Fruit fly (Drosophila melanogaster): ENCODE results near the gene Cpr65Ax2.

Gene Cpr65Ax2

DNA sequence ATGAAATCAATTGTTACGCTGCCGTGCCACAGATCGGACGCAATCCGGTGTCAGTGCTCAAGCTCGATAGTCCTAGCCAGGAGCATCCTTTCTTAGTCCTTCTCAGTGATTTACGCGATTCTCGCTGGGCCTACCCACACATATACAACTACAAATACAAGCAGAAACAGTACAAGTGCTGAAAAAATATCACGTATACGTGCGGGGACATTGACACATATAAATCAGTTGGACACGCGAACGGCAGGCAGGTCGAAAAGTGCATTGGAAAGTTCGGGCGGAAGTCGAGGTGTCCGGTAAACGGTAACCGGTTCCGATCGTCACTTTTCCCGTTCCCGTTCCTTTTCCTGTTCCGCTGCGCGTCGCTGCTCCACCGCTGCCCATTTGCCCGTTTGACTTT, 39.2 kb downstream of the Cpr65Ax2 start:
- TF ChIP-seq Lpt (GFP tag; optimal IDR thresholded peaks at IDR 0.05) (no peak), svp (GFP tag) (no peak), Blimp-1 (GFP tag; optimal IDR thresholded peaks at IDR 0.05) (no peak), CG16779 (tag; optimal IDR thresholded peaks at IDR 0.05) (no peak)

DNA sequence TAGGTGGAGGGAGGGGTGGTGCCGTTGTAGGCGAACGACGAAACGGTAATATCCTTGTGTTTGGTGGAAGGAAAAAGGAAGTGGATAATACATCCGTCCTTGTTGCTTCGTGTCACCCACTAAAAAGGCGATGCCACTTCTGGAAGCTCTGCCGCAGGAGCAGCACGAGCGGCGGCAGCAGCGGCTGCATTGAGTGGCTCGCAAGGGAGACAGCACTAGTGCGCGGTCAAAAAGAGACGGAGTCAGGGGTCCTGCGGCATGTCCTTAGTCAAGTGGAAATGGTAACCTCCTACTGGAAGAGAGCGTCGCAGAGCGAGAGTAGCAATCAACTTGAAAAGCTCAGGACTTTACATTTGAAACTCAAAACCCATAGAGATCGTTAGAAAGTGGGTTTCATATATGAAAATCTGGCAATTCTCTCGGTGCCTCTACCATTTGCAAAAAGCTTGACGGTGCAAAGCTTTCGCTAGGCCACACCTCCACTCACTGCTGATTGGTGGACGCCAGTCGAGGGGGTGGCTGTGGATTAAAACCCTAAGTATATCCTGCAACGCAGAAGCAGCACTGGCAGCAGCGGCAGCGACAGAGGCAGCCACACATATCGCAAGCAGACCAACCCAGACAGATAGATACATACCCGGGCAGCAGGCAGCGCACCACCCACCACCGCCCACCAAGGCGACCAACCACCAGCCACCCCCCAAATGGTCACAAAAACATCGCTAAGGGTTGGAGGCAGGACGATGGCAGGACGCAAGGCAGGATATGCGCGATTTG, 39.8 kb downstream of the Cpr65Ax2 start:
- TF ChIP-seq CG9139 (GFP tag; optimal IDR thresholded peaks at IDR 0.05): no peak
- TF ChIP-seq Sox15 (GFP tag; optimal IDR thresholded peaks at IDR 0.05): no peak
- TF ChIP-seq OdsH (GFP tag; optimal IDR thresholded peaks at IDR 0.05): no peak
- no peak for TF ChIP-seq Hr39 (GFP tag; optimal IDR thresholded peaks at IDR 0.05)
- no peak for TF ChIP-seq CG16779 (tag; optimal IDR thresholded peaks at IDR 0.05)
- no peak for TF ChIP-seq dsx (GFP tag; optimal IDR thresholded peaks at IDR 0.05; ENCODE audit: poor library complexity, severe bottlenecking)
- no peak for TF ChIP-seq Gug (GFP tag; IDR thresholded peaks at IDR 0.05)
- TF ChIP-seq CG8319 (GFP tag; optimal IDR thresholded peaks at IDR 0.05): no peak
- TF ChIP-seq topi (GFP tag; optimal IDR thresholded peaks at IDR 0.05): no peak
- TF ChIP-seq CG32006 (GFP tag; optimal IDR thresholded peaks at IDR 0.05): no peak
- TF ChIP-seq spab (GFP tag; optimal IDR thresholded peaks at IDR 0.05): no peak
- TF ChIP-seq Hr4 (GFP tag; optimal IDR thresholded peaks at IDR 0.05): no peak
- no peak for TF ChIP-seq Ets21C (GFP tag; optimal IDR thresholded peaks at IDR 0.05)
- no peak for TF ChIP-seq CG8632 (GFP tag; optimal IDR thresholded peaks at IDR 0.05)
- TF ChIP-seq CG31627 (GFP tag; optimal IDR thresholded peaks at IDR 0.05): no peak
- no peak for TF ChIP-seq Lpt (GFP tag; optimal IDR thresholded peaks at IDR 0.05)
- TF ChIP-seq Eip75B (GFP tag; optimal IDR thresholded peaks at IDR 0.05): no peak
- no peak for TF ChIP-seq Sox14 (GFP tag; optimal IDR thresholded peaks at IDR 0.05)
- no peak for TF ChIP-seq eg (GFP tag; IDR thresholded peaks at IDR 0.05)
- no peak for TF ChIP-seq CG34406 (GFP tag; optimal IDR thresholded peaks at IDR 0.05)

DNA sequence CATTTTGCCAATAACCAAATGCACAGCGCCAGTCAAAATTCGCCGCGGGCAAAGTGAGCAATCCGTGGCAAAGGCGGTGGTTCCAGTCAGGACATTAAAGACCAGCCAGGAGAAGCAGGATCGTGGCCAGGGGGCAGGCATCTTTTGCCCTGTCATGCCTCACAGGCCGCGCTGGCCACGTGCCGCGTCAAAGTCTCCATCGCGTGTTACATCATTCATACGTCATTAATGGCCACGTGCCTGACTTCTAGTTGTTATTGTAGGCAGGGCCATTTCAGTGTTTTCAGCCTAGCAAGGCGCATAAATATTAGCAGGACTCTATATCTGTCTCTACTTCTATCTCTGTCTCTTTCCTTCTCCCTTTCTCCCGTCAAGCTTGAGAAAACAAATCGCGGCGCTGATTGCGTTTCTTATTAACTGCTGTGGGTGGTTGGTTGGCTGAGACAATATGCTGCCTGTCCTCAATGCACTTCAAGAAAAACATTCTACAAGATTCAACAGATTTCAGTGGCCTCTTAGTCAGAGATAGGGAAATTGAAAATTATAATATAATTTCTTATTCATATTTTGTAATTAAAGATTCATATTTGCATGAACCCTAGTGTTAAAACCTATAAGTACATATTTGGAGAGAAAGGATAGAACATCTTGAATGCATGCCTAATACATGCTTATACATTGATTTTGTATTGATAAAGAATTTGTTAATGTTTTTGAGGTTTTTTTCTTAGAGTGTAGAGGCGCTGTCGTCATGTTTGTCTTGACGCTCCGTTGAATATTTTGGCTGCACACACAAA, 42.2 kb downstream of the Cpr65Ax2 start:
- TF ChIP-seq Blimp-1 (GFP tag; optimal IDR thresholded peaks at IDR 0.05) (no peak), Eip78C (GFP tag) (no peak), CG8319 (GFP tag; optimal IDR thresholded peaks at IDR 0.05) (no peak), net (GFP tag; optimal IDR thresholded peaks at IDR 0.05) (no peak), CG6854 (GFP tag; optimal IDR thresholded peaks at IDR 0.05) (no peak), Ets21C (GFP tag; optimal IDR thresholded peaks at IDR 0.05) (no peak), Eip75B (GFP tag; optimal IDR thresholded peaks at IDR 0.05) (no peak), OdsH (GFP tag; optimal IDR thresholded peaks at IDR 0.05) (no peak), CG6276 (GFP tag; optimal IDR thresholded peaks at IDR 0.05) (no peak), Lpt (GFP tag; optimal IDR thresholded peaks at IDR 0.05) (no peak), fd59A (GFP tag; optimal IDR thresholded peaks at IDR 0.05) (no peak), Hr4 (GFP tag; optimal IDR thresholded peaks at IDR 0.05) (no peak), topi (GFP tag; optimal IDR thresholded peaks at IDR 0.05) (no peak), vri (GFP tag; optimal IDR thresholded peaks at IDR 0.05) (no peak), CG11762 (GFP tag; optimal IDR thresholded peaks at IDR 0.05; ENCODE audit: insufficient read depth) (no peak), CG3032 (tag; optimal IDR thresholded peaks at IDR 0.05) (no peak), CG8632 (GFP tag; optimal IDR thresholded peaks at IDR 0.05) (no peak), CG11902 (GFP tag; optimal IDR thresholded peaks at IDR 0.05) (no peak), CG6163 (GFP tag; IDR thresholded peaks at IDR 0.05) (no peak)

DNA sequence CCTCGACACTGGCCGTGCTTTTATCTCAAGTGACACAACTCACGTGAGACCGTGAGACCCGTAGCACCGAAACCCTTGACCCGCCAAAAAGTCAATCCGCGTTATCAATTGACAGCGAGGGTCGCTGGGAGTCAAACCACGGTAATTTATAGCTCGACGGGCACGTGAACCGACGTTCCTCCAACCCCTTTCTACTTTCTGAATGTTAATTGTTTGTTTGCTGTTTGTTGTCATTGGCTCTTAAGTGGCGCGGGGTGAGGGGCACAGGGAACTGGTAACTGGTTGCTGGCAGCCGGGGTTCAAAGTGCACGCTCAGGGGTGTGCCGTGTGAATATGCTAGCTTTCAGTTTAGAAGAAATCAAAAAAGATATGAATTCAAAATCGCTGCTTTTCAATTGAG, 43.9 kb downstream of the Cpr65Ax2 start:
- TF ChIP-seq fkh (GFP tag; optimal IDR thresholded peaks at IDR 0.05): peak; percentile 49
- no peak for TF ChIP-seq fd85E (GFP tag; optimal IDR thresholded peaks at IDR 0.05)
- TF ChIP-seq CG6276 (GFP tag; optimal IDR thresholded peaks at IDR 0.05): no peak
- no peak for TF ChIP-seq vri (GFP tag; optimal IDR thresholded peaks at IDR 0.05)
- TF ChIP-seq CG1621 (tag; optimal IDR thresholded peaks at IDR 0.05): no peak
- no peak for TF ChIP-seq CG8632 (GFP tag; optimal IDR thresholded peaks at IDR 0.05)
- no peak for TF ChIP-seq CG31627 (GFP tag; optimal IDR thresholded peaks at IDR 0.05)
- no peak for TF ChIP-seq salr (GFP tag; optimal IDR thresholded peaks at IDR 0.05)

All from whole organism, prepupa.